Worm (Caenorhabditis elegans): ENCODE results near the gene F48F7.5.

DNA sequence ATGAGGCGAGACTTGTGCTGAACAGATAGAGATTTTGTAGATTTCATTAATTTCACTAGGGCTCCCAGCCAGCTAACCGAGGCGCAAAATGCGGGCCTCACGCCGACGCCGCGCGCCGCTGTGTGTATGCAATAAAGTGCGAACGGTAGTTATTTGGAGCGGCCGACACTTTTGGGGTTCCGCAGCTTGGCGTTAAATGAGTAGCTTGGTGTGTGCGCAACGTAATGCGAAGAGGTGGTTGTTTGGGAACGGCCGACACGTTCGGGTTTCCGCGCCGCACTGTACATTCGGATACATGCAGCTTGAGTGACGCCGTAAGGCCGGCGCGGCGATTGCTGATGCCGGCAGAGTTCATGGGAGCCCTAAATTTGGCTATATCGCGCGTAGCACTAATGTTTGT, 32.7 kb downstream of the F48F7.5 start:
- TF ChIP-seq egl-27 (tag; optimal IDR thresholded peaks at IDR 0.05), result no peak
- no peak for TF ChIP-seq elt-1 (tag; optimal IDR thresholded peaks at IDR 0.05)
- no peak for TF ChIP-seq elt-3 (tag; optimal IDR thresholded peaks at IDR 0.05)
- TF ChIP-seq ZK546.5 (tag; optimal IDR thresholded peaks at IDR 0.05), result no peak
- TF ChIP-seq ztf-4 (tag; optimal IDR thresholded peaks at IDR 0.05), result no peak
- no peak for TF ChIP-seq pha-4 (tag; optimal IDR thresholded peaks at IDR 0.05)
- TF ChIP-seq unc-62 (GFP tag; optimal IDR thresholded peaks at IDR 0.05), result no peak
- TF ChIP-seq nhr-28 (tag; optimal IDR thresholded peaks at IDR 0.05), result no peak
- TF ChIP-seq skn-1 (tag; optimal IDR thresholded peaks at IDR 0.05), result no peak
- TF ChIP-seq pqm-1 (tag; optimal IDR thresholded peaks at IDR 0.05), result no peak
- no peak for TF ChIP-seq sea-2 (GFP tag; optimal IDR thresholded peaks at IDR 0.05)
- TF ChIP-seq nfya-1 (tag; optimal IDR thresholded peaks at IDR 0.05; ENCODE audit: insufficient read depth), result no peak

Data from whole organism, L3 larva.